Fruit fly (Drosophila melanogaster) whole organism, pupa: Measurements from ENCODE around the gene CG8141.

Source experiments
- CG10348 ChIP-seq: fragments of 200-800 bp; sonication (Bioruptor generic); IDR thresholded peaks from 2 replicates; pipeline ENCODE4 v1.3.6; 2022; ENCODE audit warnings: missing biosample characterization, missing genetic modification characterization
- CG12605 ChIP-seq: fragments of 200-800 bp; sonication (Bioruptor generic); IDR thresholded peaks from 2 replicates; pipeline ENCODE4 v1.3.6; 2022; ENCODE audit warnings: missing biosample characterization, missing genetic modification characterization
- CG13204 ChIP-seq: fragments of 200-800 bp; sonication (Bioruptor generic); optimal IDR thresholded peaks from 2 replicates; lab custom pipeline; 2018; ENCODE audit warnings: missing biosample characterization, mild to moderate bottlenecking, missing genetic modification characterization, moderate library complexity
- CG14655 ChIP-seq: fragments of 200-800 bp; sonication (Bioruptor generic); optimal IDR thresholded peaks from 3 replicates; lab custom pipeline; 2017; ENCODE audit warnings: mild to moderate bottlenecking, missing biosample characterization, missing genetic modification reagents, missing genetic modification characterization
- CG15710 ChIP-seq: fragments of 200-800 bp; sonication (Bioruptor generic); optimal IDR thresholded peaks from 2 replicates; lab custom pipeline; 2018; ENCODE audit warnings: missing biosample characterization, mild to moderate bottlenecking, missing genetic modification characterization, moderate library complexity
- CG17806 ChIP-seq: fragments of 200-800 bp; sonication (Bioruptor generic); optimal IDR thresholded peaks from 2 replicates; lab custom pipeline; 2018; ENCODE audit warnings: missing biosample characterization, mild to moderate bottlenecking, missing genetic modification characterization, moderate library complexity
- CG32121 ChIP-seq: fragments of 200-800 bp; sonication (Bioruptor generic); IDR thresholded peaks from 2 replicates; pipeline ENCODE4 v1.3.6; 2022; ENCODE audit warnings: missing biosample characterization, missing genetic modification characterization
- CG34367 ChIP-seq: fragments of 200-800 bp; sonication (Bioruptor generic); optimal IDR thresholded peaks from 2 replicates; lab custom pipeline; 2018; ENCODE audit warnings: missing biosample characterization, mild to moderate bottlenecking, missing genetic modification characterization
- CG4496 ChIP-seq: fragments of 200-800 bp; sonication (Bioruptor generic); IDR thresholded peaks from 3 replicates; pipeline ENCODE4 v1.3.6; 2022; ENCODE audit warnings: missing biosample characterization, missing genetic modification characterization
- CG8159 ChIP-seq: fragments of 200-800 bp; sonication (Bioruptor generic); optimal IDR thresholded peaks from 3 replicates; lab custom pipeline; 2018; ENCODE audit warnings: missing biosample characterization, mild to moderate bottlenecking, missing genetic modification characterization, moderate library complexity
- CG8301 ChIP-seq: fragments of 200-800 bp; sonication (Bioruptor generic); optimal IDR thresholded peaks from 2 replicates; lab custom pipeline; 2018; ENCODE audit warnings: missing biosample characterization, mild to moderate bottlenecking, missing genetic modification characterization
- CG9948 ChIP-seq: fragments of 200-800 bp; sonication (Bioruptor generic); optimal IDR thresholded peaks from 2 replicates; lab custom pipeline; 2018; ENCODE audit warnings: missing biosample characterization, mild to moderate bottlenecking, missing genetic modification characterization, moderate library complexity
- D1 ChIP-seq: fragments of 200-800 bp; sonication (Bioruptor generic); optimal IDR thresholded peaks from 2 replicates; lab custom pipeline; 2018; ENCODE audit warnings: missing biosample characterization, mild to moderate bottlenecking, missing genetic modification characterization, moderate library complexity
- EcR ChIP-seq: fragments of 200-800 bp; sonication (Bioruptor generic); optimal IDR thresholded peaks from 3 replicates; lab custom pipeline; 2019; ENCODE audit warnings: missing biosample characterization, missing genetic modification characterization, mild to moderate bottlenecking, moderate library complexity, missing genetic modification reagents
- Ets98B ChIP-seq: fragments of 200-800 bp; sonication (Bioruptor generic); IDR thresholded peaks from 2 replicates; pipeline ENCODE4 v1.3.6; 2022; ENCODE audit warnings: missing biosample characterization, missing genetic modification characterization
- Pif1A ChIP-seq: fragments of 200-800 bp; sonication (Bioruptor generic); optimal IDR thresholded peaks from 3 replicates; lab custom pipeline; 2016; ENCODE audit warnings: missing biosample characterization, missing genetic modification characterization
- Pif1B ChIP-seq: fragments of 200-800 bp; sonication (Bioruptor generic); optimal IDR thresholded peaks from 3 replicates; lab custom pipeline; 2016; ENCODE audit warnings: missing biosample characterization, missing genetic modification characterization
- Snoo ChIP-seq: fragments of 200-800 bp; sonication (Bioruptor generic); optimal IDR thresholded peaks from 3 replicates; lab custom pipeline; 2017; ENCODE audit warnings: missing biosample characterization, mild to moderate bottlenecking, missing genetic modification characterization, inconsistent platforms
- fd96Ca ChIP-seq: fragments of 200-800 bp; sonication (Bioruptor generic); IDR thresholded peaks from 3 replicates; pipeline ENCODE4 v1.3.6; 2022; ENCODE audit warnings: missing biosample characterization, missing genetic modification characterization
- gl ChIP-seq: fragments of 200-800 bp; sonication (Bioruptor generic); optimal IDR thresholded peaks from 2 replicates; lab custom pipeline; 2018; ENCODE audit warnings: missing biosample characterization, mild to moderate bottlenecking, missing genetic modification characterization
- rn ChIP-seq: fragments of 200-800 bp; sonication (Bioruptor generic); IDR thresholded peaks from 2 replicates; pipeline ENCODE4 v1.3.6; 2022; ENCODE audit warnings: missing biosample characterization, missing genetic modification characterization

The CG8141 gene

dm6 chr3R:13191299-13191698 is at the start of gene CG8141:
Gene CG8141 (plus strand): TSS chr3R:13191599.
- no peak for TF ChIP-seq CG34367 (tag; lab: Kevin White, UChicago)
- TF ChIP-seq EcR (GFP tag; lab: Kevin White, UChicago) = no peak
- no peak for TF ChIP-seq gl (tag; lab: Kevin White, UChicago)
- no peak for TF ChIP-seq CG17806 (tag; lab: Kevin White, UChicago)
- TF ChIP-seq CG4496 = no peak
- TF ChIP-seq CG10348 (GFP tag; lab: Robert Waterston, UW) = no peak
- no peak for TF ChIP-seq fd96Ca (GFP tag; lab: Robert Waterston, UW)
- no peak for TF ChIP-seq CG32121 (GFP tag; lab: Robert Waterston, UW)
- no peak for TF ChIP-seq CG8301 (tag; lab: Kevin White, UChicago)
- TF ChIP-seq D1 (tag; lab: Kevin White, UChicago) = no peak
- TF ChIP-seq Pif1A (GFP tag; lab: Kevin White, UChicago) = no peak
- TF ChIP-seq CG12605 = no peak
- no peak for TF ChIP-seq Snoo (tag; lab: Kevin White, UChicago)
- no peak for TF ChIP-seq CG13204 (GFP tag; lab: Kevin White, UChicago)
- no peak for TF ChIP-seq CG8159 (tag; lab: Kevin White, UChicago)
- TF ChIP-seq CG9948 (tag; lab: Kevin White, UChicago) = no peak

DNA sequence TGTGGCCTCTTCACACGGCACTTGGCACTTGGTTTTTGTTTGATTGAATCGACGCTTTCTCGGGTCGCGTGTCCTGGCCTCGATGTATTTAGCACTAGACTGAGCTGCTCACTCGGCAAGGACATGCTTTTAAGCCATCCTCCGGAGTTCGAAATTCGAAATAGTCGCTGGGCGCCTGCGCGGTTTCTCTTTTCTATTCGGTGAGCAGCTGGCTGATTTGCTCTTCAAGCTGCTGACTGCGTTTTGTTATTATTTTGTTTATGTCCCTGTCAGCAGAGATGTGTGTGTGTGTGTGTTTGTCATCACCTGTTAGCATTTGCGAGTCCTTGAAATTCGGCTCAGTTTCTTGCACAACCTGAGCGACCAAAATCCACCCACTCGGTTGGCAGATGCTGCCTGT is 35.8 kb upstream of the CG8141 start, which contains the start of gene 2mit:
2mit (minus strand) TSS at position 101 of the 400 bp plus-strand sequence.
- no peak for TF ChIP-seq rn

dm6 chr3R:13181004-13181403 is 10.4 kb upstream of the CG8141 start, which contains the start of gene CG8138:
Gene CG8138 (plus strand): TSS chr3R:13181304.
- TF ChIP-seq CG10348 (GFP tag; lab: Robert Waterston, UW) (no peak), CG12605 (no peak), CG8301 (tag; lab: Kevin White, UChicago) (no peak), CG13204 (GFP tag; lab: Kevin White, UChicago) (no peak)

dm6 chr3R:13186396-13186795 is 5.0 kb upstream of the CG8141 start, which contains the start of gene CG8508:
Gene CG8508 (minus strand): TSS chr3R:13186496.
- TF ChIP-seq fd96Ca (GFP tag; lab: Robert Waterston, UW) (no peak), CG8159 (tag; lab: Kevin White, UChicago) (no peak), CG8301 (tag; lab: Kevin White, UChicago) (no peak), CG34367 (tag; lab: Kevin White, UChicago) (no peak), gl (tag; lab: Kevin White, UChicago) (no peak), Ets98B (GFP tag; lab: Robert Waterston, UW) (no peak), rn (no peak), CG4496 (no peak), CG12605 (no peak), Pif1A (GFP tag; lab: Kevin White, UChicago) (no peak), CG10348 (GFP tag; lab: Robert Waterston, UW) (no peak), EcR (GFP tag; lab: Kevin White, UChicago) (no peak), Snoo (tag; lab: Kevin White, UChicago) (no peak)

DNA sequence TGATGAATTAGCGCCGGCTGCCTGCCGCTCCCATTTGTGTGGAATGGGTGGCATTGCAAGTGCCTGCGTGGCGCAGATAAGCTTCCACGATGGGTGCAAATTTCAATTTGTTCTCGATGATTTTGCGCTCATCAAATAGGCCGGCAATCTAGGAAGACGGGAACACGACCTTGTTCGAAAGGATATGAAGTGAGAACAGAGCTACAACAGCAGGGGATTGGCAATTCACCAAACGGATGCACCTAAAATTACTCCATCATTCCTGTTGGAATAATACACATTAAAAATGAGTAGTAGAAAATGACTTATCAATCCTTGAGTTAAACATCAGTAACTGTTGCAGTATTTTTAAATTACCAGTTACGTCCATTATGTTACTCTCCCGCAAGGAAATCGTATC is 3.2 kb upstream of the CG8141 start, which contains the start of gene CG14380:
CG14380 (plus strand) TSS at position 301 of the 400 bp plus-strand sequence.
- TF ChIP-seq CG13204 (GFP tag; lab: Kevin White, UChicago) = no peak
- no peak for TF ChIP-seq Pif1B
- no peak for TF ChIP-seq CG8159 (tag; lab: Kevin White, UChicago)
- no peak for TF ChIP-seq CG34367 (tag; lab: Kevin White, UChicago)
- TF ChIP-seq CG14655 (GFP tag; lab: Kevin White, UChicago) = no peak
- no peak for TF ChIP-seq CG15710
- no peak for TF ChIP-seq CG17806 (tag; lab: Kevin White, UChicago)
- no peak for TF ChIP-seq CG10348 (GFP tag; lab: Robert Waterston, UW)
- no peak for TF ChIP-seq Pif1A (GFP tag; lab: Kevin White, UChicago)
- no peak for TF ChIP-seq CG4496
- TF ChIP-seq rn = no peak
- no peak for TF ChIP-seq CG12605

dm6 chr3R:13200402-13200801 is 9.0 kb downstream of the CG8141 start:
- TF ChIP-seq CG8301 (tag; lab: Kevin White, UChicago) (no peak), Pif1A (GFP tag; lab: Kevin White, UChicago) (no peak), CG32121 (GFP tag; lab: Robert Waterston, UW) (no peak), CG8159 (tag; lab: Kevin White, UChicago) (no peak), CG9948 (tag; lab: Kevin White, UChicago) (no peak), CG15710 (no peak), CG17806 (tag; lab: Kevin White, UChicago) (no peak), rn (no peak), Snoo (tag; lab: Kevin White, UChicago) (no peak), D1 (tag; lab: Kevin White, UChicago) (no peak), gl (tag; lab: Kevin White, UChicago) (no peak), EcR (GFP tag; lab: Kevin White, UChicago) (no peak), CG13204 (GFP tag; lab: Kevin White, UChicago) (no peak), CG34367 (tag; lab: Kevin White, UChicago) (no peak), Pif1B (no peak)

- TF ChIP-seq gl (tag; lab: Kevin White, UChicago) (no peak), CG10348 (GFP tag; lab: Robert Waterston, UW) (no peak), D1 (tag; lab: Kevin White, UChicago) (no peak), CG13204 (GFP tag; lab: Kevin White, UChicago) (no peak), Snoo (tag; lab: Kevin White, UChicago) (no peak), CG17806 (tag; lab: Kevin White, UChicago) (no peak)
Measured at dm6 chr3R:13208451-13208850, 17.1 kb downstream of the CG8141 start.
